Worm (Caenorhabditis elegans) whole organism, L1 larva: ENCODE measurements around the gene str-253.
A peak's percentile ranks its signal among the peaks of the same experiment; 100 is the strongest.

ENCODE experiments used
- alr-1 ChIP-seq: fragments of 200-800 bp; sonication (Bioruptor generic); optimal IDR thresholded peaks from 2 replicates; lab custom pipeline; 2018; ENCODE audit warnings: borderline replicate concordance, mild to moderate bottlenecking, missing genetic modification characterization, missing compliant biosample characterization
- blmp-1 ChIP-seq: fragments of 150-350 bp; optimal IDR thresholded peaks from 2 replicates; lab custom pipeline; 2014; ENCODE audit warnings: missing biosample characterization, missing genetic modification characterization
- ceh-82 ChIP-seq, 3 experiments: fragments of 150-350 bp in 1 of 3; sonication (generic microtip) in 2 of 3; optimal IDR thresholded peaks; 2 replicates each; lab custom pipeline; 2014 to 2017; ENCODE audit warnings: missing biosample characterization in 3 of 3, missing genetic modification characterization in 3 of 3
- ceh-88 ChIP-seq: fragments of 200-800 bp; sonication (Bioruptor generic); IDR thresholded peaks from 2 replicates; pipeline ENCODE4 v1.3.6; 2022; ENCODE audit warnings: missing genetic modification characterization, missing compliant biosample characterization
- ceh-90 ChIP-seq: sonication (generic microtip); optimal IDR thresholded peaks from 2 replicates; lab custom pipeline; 2016; ENCODE audit warnings: missing genetic modification characterization, missing compliant biosample characterization
- dpl-1 ChIP-seq, 3 experiments: fragments of 150-350 bp in 2 of 3; sonication (generic microtip) in 1 of 3; optimal IDR thresholded peaks; 2 replicates each; lab custom pipeline; 2014 to 2017; ENCODE audit warnings: missing biosample characterization in 3 of 3, missing genetic modification characterization in 3 of 3, missing genetic modification reagents in 3 of 3
- efl-1 ChIP-seq, 4 experiments: fragments of 150-350 bp; optimal IDR thresholded peaks in 3 of 4; peaks in 1 of 4; 1 replicate in 1 of 4; 2 replicates in 3 of 4; lab custom pipeline; 2014; ENCODE audit warnings: missing biosample characterization in 2 of 4, missing genetic modification characterization in 2 of 4, missing genetic modification reagents in 2 of 4
- elt-2 ChIP-seq: sonication (generic microtip); optimal IDR thresholded peaks from 2 replicates; lab custom pipeline; 2016; ENCODE audit warnings: missing genetic modification characterization, mild to moderate bottlenecking, inconsistent platforms, missing compliant biosample characterization, missing genetic modification reagents
- elt-3 ChIP-seq, 6 experiments: fragments of 150-350 bp in 1 of 6; sonication (generic microtip); optimal IDR thresholded peaks; 2 replicates each; lab custom pipeline; 2017 to 2018; ENCODE audit warnings: missing biosample characterization in 6 of 6, missing genetic modification characterization in 6 of 6, inconsistent platforms in 1 of 6
- grh-1 ChIP-seq: fragments of 200-800 bp; sonication (Bioruptor generic); IDR thresholded peaks from 2 replicates; pipeline ENCODE4 v1.3.6; 2022; ENCODE audit warnings: missing genetic modification reagents, missing genetic modification characterization, missing compliant biosample characterization
- hlh-4 ChIP-seq: sonication (generic microtip); optimal IDR thresholded peaks from 2 replicates; lab custom pipeline; 2016; ENCODE audit warnings: mild to moderate bottlenecking, missing genetic modification characterization, missing compliant biosample characterization
- irx-1 ChIP-seq: sonication (generic microtip); optimal IDR thresholded peaks from 2 replicates; lab custom pipeline; 2016; ENCODE audit warnings: missing genetic modification characterization, missing compliant biosample characterization
- jun-1 ChIP-seq: fragments of 150-350 bp; optimal IDR thresholded peaks from 2 replicates; lab custom pipeline; 2014; ENCODE audit warnings: missing biosample characterization, missing genetic modification reagents, missing genetic modification characterization
- lin-14 ChIP-seq: fragments of 200-800 bp; sonication (Bioruptor generic); optimal IDR thresholded peaks from 2 replicates; lab custom pipeline; 2018; ENCODE audit warnings: mild to moderate bottlenecking, missing genetic modification characterization, moderate library complexity, missing compliant biosample characterization
- lin-15B ChIP-seq: fragments of 150-350 bp; sonication (generic microtip); optimal IDR thresholded peaks from 3 replicates; lab custom pipeline; 2014; ENCODE audit warnings: missing biosample characterization, missing genetic modification characterization
- lin-35 ChIP-seq, 2 experiments: fragments of 150-350 bp; optimal IDR thresholded peaks; 2 replicates each; lab custom pipeline; 2014; ENCODE audit warnings: missing biosample characterization in 2 of 2, missing genetic modification characterization in 2 of 2, missing genetic modification reagents in 2 of 2
- lin-39 ChIP-seq: fragments of 150-350 bp; optimal IDR thresholded peaks from 2 replicates; lab custom pipeline; 2014; ENCODE audit warnings: missing biosample characterization, missing genetic modification reagents, missing genetic modification characterization
- lir-3 ChIP-seq: sonication (generic microtip); optimal IDR thresholded peaks from 2 replicates; lab custom pipeline; 2016; ENCODE audit warnings: mild to moderate bottlenecking, missing genetic modification characterization, moderate library complexity, missing compliant biosample characterization; ENCODE audit not compliant: poor library complexity
- lsy-2 ChIP-seq, 2 experiments: fragments of 150-350 bp; optimal IDR thresholded peaks; 2 replicates each; lab custom pipeline; 2014; ENCODE audit warnings: missing biosample characterization in 2 of 2, missing genetic modification characterization in 2 of 2
- mab-9 ChIP-seq: fragments of 200-800 bp; sonication (Bioruptor generic); IDR thresholded peaks from 2 replicates; pipeline ENCODE4 v1.3.6; 2022; ENCODE audit warnings: missing genetic modification reagents, missing genetic modification characterization, missing compliant biosample characterization
- mef-2 ChIP-seq: fragments of 150-350 bp; optimal IDR thresholded peaks from 2 replicates; lab custom pipeline; 2014; ENCODE audit warnings: missing biosample characterization, missing genetic modification characterization
- mep-1 ChIP-seq: fragments of 150-350 bp; optimal IDR thresholded peaks from 2 replicates; lab custom pipeline; 2014; ENCODE audit warnings: missing biosample characterization, missing genetic modification characterization
- nhr-20 ChIP-seq: sonication (generic microtip); optimal IDR thresholded peaks from 2 replicates; lab custom pipeline; 2016; ENCODE audit warnings: mild to moderate bottlenecking, missing genetic modification characterization, missing compliant biosample characterization
- nhr-77 ChIP-seq: fragments of 150-350 bp; optimal IDR thresholded peaks from 2 replicates; lab custom pipeline; 2014; ENCODE audit warnings: missing biosample characterization, missing genetic modification characterization
- nhr-85 ChIP-seq: sonication (generic microtip); peaks from one replicate; lab custom pipeline; 2016; ENCODE audit warnings: missing genetic modification characterization, inconsistent platforms, missing compliant biosample characterization
- pag-3 ChIP-seq: sonication (generic microtip); optimal IDR thresholded peaks from 2 replicates; lab custom pipeline; 2017; ENCODE audit warnings: missing genetic modification characterization, mild to moderate bottlenecking, missing compliant biosample characterization, antibody characterized with exemption, borderline replicate concordance; ENCODE audit not compliant: insufficient read depth
- pqm-1 ChIP-seq: sonication (generic microtip); optimal IDR thresholded peaks from 3 replicates; lab custom pipeline; 2017; ENCODE audit warnings: missing biosample characterization, missing genetic modification characterization
- rnt-1 ChIP-seq: sonication (generic microtip); optimal IDR thresholded peaks from 2 replicates; lab custom pipeline; 2016; ENCODE audit warnings: mild to moderate bottlenecking, missing genetic modification characterization, moderate library complexity, missing compliant biosample characterization
- snu-23 ChIP-seq: sonication (generic microtip); optimal IDR thresholded peaks from 2 replicates; lab custom pipeline; 2016; ENCODE audit warnings: missing genetic modification characterization, missing compliant biosample characterization
- sptf-1 ChIP-seq: fragments of 150-350 bp; optimal IDR thresholded peaks from 2 replicates; lab custom pipeline; 2014; ENCODE audit warnings: missing biosample characterization, missing genetic modification characterization
- sup-37 ChIP-seq: fragments of 200-800 bp; sonication (Bioruptor generic); optimal IDR thresholded peaks from 2 replicates; lab custom pipeline; 2018; ENCODE audit warnings: mild to moderate bottlenecking, missing genetic modification characterization, missing compliant biosample characterization
- tlp-1 ChIP-seq: fragments of 150-350 bp; optimal IDR thresholded peaks from 2 replicates; lab custom pipeline; 2014; ENCODE audit warnings: missing biosample characterization, missing genetic modification characterization

Gene str-253

DNA sequence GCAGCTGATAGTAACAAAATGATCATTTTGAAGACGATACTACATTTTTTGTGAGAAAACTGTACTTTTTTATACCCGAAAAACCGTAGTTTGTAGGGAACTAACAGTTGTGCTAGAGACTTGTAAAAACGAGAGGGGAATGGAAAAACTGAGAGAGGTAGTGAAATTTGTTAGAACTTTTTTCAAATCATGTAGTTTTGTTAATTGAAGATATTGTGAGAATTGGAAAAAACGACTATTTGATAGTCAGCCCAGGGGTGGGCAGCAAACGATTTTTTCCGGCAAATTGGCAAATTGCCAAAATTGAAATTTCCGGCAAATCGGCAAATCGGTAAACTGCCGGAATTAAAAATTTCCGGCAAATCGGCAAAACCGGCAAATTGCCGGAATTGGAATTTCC is 5.1 kb downstream of the str-253 start, which contains the start of gene cyp-33C6:
Gene cyp-33C6, minus strand, starts transcription at position 101 of the 400 bp plus-strand sequence.
- TF ChIP-seq mef-2 (tag; lab: Kevin White, UChicago), result no peak

DNA sequence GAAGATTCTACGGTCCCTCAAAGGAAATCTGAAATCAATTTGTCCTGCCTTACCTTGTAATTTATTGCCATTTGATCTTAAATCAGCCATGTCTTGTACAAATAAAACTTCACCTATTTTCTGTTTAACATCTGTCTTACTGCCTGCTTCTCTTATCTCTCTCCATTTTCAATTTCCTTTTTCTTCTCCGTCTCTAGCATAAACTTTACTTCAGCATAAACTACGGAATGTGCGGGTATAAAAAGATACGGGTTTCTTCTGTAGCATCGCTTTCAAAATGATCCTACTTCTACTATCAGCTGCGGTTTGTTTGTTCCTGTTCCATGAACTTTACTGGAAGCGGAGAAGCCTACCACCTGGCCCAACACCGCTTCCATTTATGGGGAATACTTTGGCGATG is 9.7 kb downstream of the str-253 start, which contains the start of gene cyp-33C5:
Gene cyp-33C5, plus strand, starts transcription at position 254 of the 400 bp plus-strand sequence.
- no peak for TF ChIP-seq alr-1 (tag; lab: Kevin White, UChicago)
- no peak for TF ChIP-seq lin-15B (tag; lab: Kevin White, UChicago)
- TF ChIP-seq blmp-1 (tag; lab: Kevin White, UChicago), result peak; percentile 62
- TF ChIP-seq lir-3, result no peak
- peak; percentile 43 to 59 for TF ChIP-seq efl-1 (optimal IDR thresholded peaks at IDR 0.05; lab: Kevin White, UChicago)
- peak in 1 of 2 experiments; percentile 92 for TF ChIP-seq efl-1 (GFP tag; optimal IDR thresholded peaks at IDR 0.05 in 1 of 2; lab: Kevin White, UChicago)
- peak in 1 of 2 experiments; percentile 16 for TF ChIP-seq lsy-2 (tag; optimal IDR thresholded peaks at IDR 0.05; lab: Kevin White, UChicago)
- TF ChIP-seq rnt-1 (tag; lab: Kevin White, UChicago), result peak; percentile 12
- TF ChIP-seq nhr-85 (tag; lab: Kevin White, UChicago), result peak; percentile 67
- TF ChIP-seq snu-23 (GFP tag; lab: Kevin White, UChicago), result peak; percentile 29
- no peak for TF ChIP-seq irx-1 (tag; lab: Kevin White, UChicago)
- peak in 1 of 3 experiments; percentile 17 for TF ChIP-seq ceh-82 (tag; optimal IDR thresholded peaks at IDR 0.05; lab: Kevin White, UChicago)
- TF ChIP-seq nhr-77 (tag; lab: Kevin White, UChicago), result peak; percentile 22
- no peak for TF ChIP-seq mep-1
- peak; percentile 11 for TF ChIP-seq elt-2 (tag; lab: Kevin White, UChicago)
- TF ChIP-seq elt-3 (tag; optimal IDR thresholded peaks at IDR 0.05; lab: Kevin White, UChicago), result peak in 2 of 6 experiments; percentile 46 to 54
- no peak for TF ChIP-seq grh-1 (GFP tag; lab: Robert Waterston, UW)
- TF ChIP-seq pqm-1 (tag; lab: Kevin White, UChicago), result no peak
- peak; percentile 75 for TF ChIP-seq nhr-20 (tag; lab: Kevin White, UChicago)
- TF ChIP-seq lin-14, result peak; percentile 84
- no peak for TF ChIP-seq ceh-88 (GFP tag; lab: Robert Waterston, UW)
- peak in 1 of 2 experiments; percentile 31 for TF ChIP-seq lin-35 (GFP tag; optimal IDR thresholded peaks at IDR 0.05; lab: Kevin White, UChicago)

DNA sequence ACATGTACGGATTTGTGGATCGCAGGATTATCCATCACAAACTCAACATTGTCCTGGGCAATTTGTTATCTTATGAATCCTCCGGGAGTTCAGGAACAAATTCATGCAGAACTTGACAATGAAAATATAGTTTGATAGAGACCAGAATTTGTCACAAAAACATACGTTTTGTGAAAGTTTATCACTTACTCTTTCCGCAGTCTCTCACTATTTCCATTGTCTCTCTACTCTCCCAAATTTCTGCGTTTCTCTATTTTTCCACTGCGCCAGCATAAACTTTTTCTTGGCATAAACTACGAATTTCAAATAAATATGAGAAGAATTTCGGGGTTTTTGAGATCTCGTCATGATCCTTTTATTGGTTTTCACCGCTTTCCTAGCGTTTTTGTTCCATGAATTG is 11.8 kb downstream of the str-253 start, which contains the start of gene cyp-33C3:
Gene cyp-33C3, plus strand, starts transcription at position 149 of the 400 bp plus-strand sequence.
- TF ChIP-seq blmp-1 (tag; lab: Kevin White, UChicago) (peak; percentile 48), elt-2 (tag; lab: Kevin White, UChicago) (no peak), elt-3 (tag; optimal IDR thresholded peaks at IDR 0.05; lab: Kevin White, UChicago) (peak in 1 of 6 experiments; percentile 21), nhr-20 (tag; lab: Kevin White, UChicago) (peak; percentile 17), jun-1 (tag; lab: Kevin White, UChicago) (no peak), lin-14 (peak; percentile 56), mab-9 (GFP tag; lab: Robert Waterston, UW) (no peak), lin-15B (tag; lab: Kevin White, UChicago) (no peak), ceh-90 (tag; lab: Kevin White, UChicago) (no peak), hlh-4 (tag; lab: Kevin White, UChicago) (no peak), tlp-1 (tag; lab: Kevin White, UChicago) (no peak), pqm-1 (tag; lab: Kevin White, UChicago) (no peak)

DNA sequence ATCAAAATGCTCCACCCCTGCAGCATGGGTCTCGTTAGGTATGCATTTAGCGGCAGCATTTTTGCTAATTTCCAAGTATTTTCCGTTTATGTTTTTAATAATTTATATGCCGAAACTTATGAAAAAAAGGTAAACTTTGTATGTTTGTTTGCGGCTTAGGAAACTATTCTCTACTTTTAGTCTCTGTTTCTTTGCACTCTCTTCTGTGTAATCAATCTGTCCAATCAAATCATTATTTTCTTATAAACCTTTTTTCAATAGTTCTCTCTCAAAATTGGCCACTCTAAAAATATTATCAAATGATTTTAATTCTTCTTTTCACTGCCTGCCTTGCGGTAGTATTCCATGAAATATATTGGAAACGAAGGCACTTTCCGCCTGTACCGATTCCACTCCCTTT is 16.4 kb downstream of the str-253 start:
- TF ChIP-seq blmp-1 (tag; lab: Kevin White, UChicago), result no peak
- peak; percentile 71 for TF ChIP-seq nhr-20 (tag; lab: Kevin White, UChicago)
- no peak for TF ChIP-seq lir-3
- TF ChIP-seq pag-3 (tag; lab: Kevin White, UChicago), result no peak
- no peak for TF ChIP-seq sptf-1 (tag; lab: Kevin White, UChicago)
- TF ChIP-seq lin-35 (GFP tag; optimal IDR thresholded peaks at IDR 0.05; lab: Kevin White, UChicago), result peak in 1 of 2 experiments; percentile 23
- TF ChIP-seq lin-39, result no peak
- TF ChIP-seq elt-3 (tag; optimal IDR thresholded peaks at IDR 0.05; lab: Kevin White, UChicago), result peak in 2 of 6 experiments; percentile 5 to 74
- no peak for TF ChIP-seq sup-37 (GFP tag; lab: Kevin White, UChicago)
- TF ChIP-seq dpl-1 (GFP tag; optimal IDR thresholded peaks at IDR 0.05; lab: Kevin White, UChicago), result no peak
